Fruit fly (Drosophila melanogaster) whole organism, embryonic: ENCODE measurements around the gene CG10550.

Experiments used
- CG17186 ChIP-seq: fragments of 200-800 bp; sonication (Bioruptor generic); optimal IDR thresholded peaks from 3 replicates; lab custom pipeline; 2017; ENCODE audit warnings: missing biosample characterization, missing genetic modification reagents, missing genetic modification characterization
- CG18476 ChIP-seq: fragments of 200-800 bp; sonication (Bioruptor generic); optimal IDR thresholded peaks from 2 replicates; lab custom pipeline; 2016; ENCODE audit warnings: missing biosample characterization, mild to moderate bottlenecking, missing genetic modification characterization
- Dll ChIP-seq: fragments of 200-800 bp; sonication (Bioruptor generic); IDR thresholded peaks from 4 replicates; pipeline ENCODE4 v1.3.6; 2022; ENCODE audit warnings: missing biosample characterization, missing genetic modification characterization; ENCODE audit not compliant: partially characterized antibody
- exex ChIP-seq: fragments of 200-800 bp; sonication (Bioruptor generic); optimal IDR thresholded peaks from 4 replicates; lab custom pipeline; 2018; ENCODE audit warnings: missing biosample characterization, mild to moderate bottlenecking, missing genetic modification characterization, moderate library complexity
- sug ChIP-seq: fragments of 200-800 bp; optimal IDR thresholded peaks from 2 replicates; lab custom pipeline; 2019; ENCODE audit warnings: missing biosample characterization, mild to moderate bottlenecking, missing genetic modification characterization, moderate library complexity

DNA sequence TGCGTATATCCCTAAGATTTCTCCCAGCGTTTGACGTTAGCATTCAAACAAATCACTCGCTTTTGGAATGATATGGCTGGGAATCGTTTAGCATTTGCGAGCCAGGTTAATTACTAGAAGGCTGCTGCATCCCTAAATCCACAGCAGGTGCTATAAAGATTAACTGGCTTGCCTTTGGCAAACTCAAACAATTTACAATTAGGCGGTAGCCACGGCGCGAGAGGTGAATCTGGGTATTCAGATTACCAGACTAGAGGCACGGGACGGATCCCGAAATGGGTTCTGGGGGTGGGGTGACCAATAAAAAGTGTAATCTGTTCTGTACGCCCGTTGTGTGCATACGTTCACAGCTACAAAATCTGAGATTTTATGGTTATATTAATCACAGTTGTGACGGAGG lies 27.0 kb downstream of the CG10550 start, which contains the start of gene CG11892:
- no peak for TF ChIP-seq CG18476 (GFP tag; lab: Kevin White, UChicago)
- TF ChIP-seq exex (tag; lab: Kevin White, UChicago): peak; percentile 15
- no peak for TF ChIP-seq Dll (GFP tag; lab: Robert Waterston, UW)
- no peak for TF ChIP-seq CG17186 (GFP tag; lab: Kevin White, UChicago)
- peak; percentile 48 for TF ChIP-seq sug (tag; lab: Kevin White, UChicago)
